Fruit fly (Drosophila melanogaster) whole organism, prepupa: ENCODE measurements around the gene CG5556.

ENCODE experiments used
- CG6276 ChIP-seq: fragments of 200-800 bp; sonication (Bioruptor generic); optimal IDR thresholded peaks from 2 replicates; lab custom pipeline; 2017; ENCODE audit warnings: missing biosample characterization, mild to moderate bottlenecking, missing genetic modification characterization
- CG8632 ChIP-seq: fragments of 200-800 bp; sonication (Bioruptor generic); optimal IDR thresholded peaks from 3 replicates; lab custom pipeline; 2016; ENCODE audit warnings: missing biosample characterization, missing genetic modification characterization
- Eip75B ChIP-seq: fragments of 200-800 bp; sonication (Bioruptor generic); optimal IDR thresholded peaks from 3 replicates; lab custom pipeline; 2016; ENCODE audit warnings: missing biosample characterization, missing genetic modification characterization
- Hr38 ChIP-seq: sonication (Bioruptor generic); optimal IDR thresholded peaks from 2 replicates; lab custom pipeline; 2016; ENCODE audit warnings: missing biosample characterization, missing genetic modification characterization
- Hr4 ChIP-seq: fragments of 200-800 bp; sonication (Bioruptor generic); optimal IDR thresholded peaks from 3 replicates; lab custom pipeline; 2016; ENCODE audit warnings: missing biosample characterization, missing genetic modification characterization
- Lpt ChIP-seq: fragments of 200-800 bp; sonication (Bioruptor generic); optimal IDR thresholded peaks from 3 replicates; lab custom pipeline; 2016; ENCODE audit warnings: missing biosample characterization, missing genetic modification characterization
- Met ChIP-seq: fragments of 200-800 bp; sonication (Bioruptor generic); optimal IDR thresholded peaks from 3 replicates; lab custom pipeline; 2016; ENCODE audit warnings: missing biosample characterization, missing genetic modification characterization
- achi ChIP-seq: fragments of 200-800 bp; sonication (Bioruptor generic); optimal IDR thresholded peaks from 3 replicates; lab custom pipeline; 2016; ENCODE audit warnings: missing biosample characterization, missing genetic modification characterization
- dac ChIP-seq: fragments of 200-800 bp; sonication (Bioruptor generic); optimal IDR thresholded peaks from 2 replicates; lab custom pipeline; 2017; ENCODE audit warnings: missing biosample characterization, mild to moderate bottlenecking, missing genetic modification characterization
- fd59A ChIP-seq: fragments of 200-800 bp; sonication (Bioruptor generic); optimal IDR thresholded peaks from 2 replicates; lab custom pipeline; 2017; ENCODE audit warnings: missing biosample characterization, mild to moderate bottlenecking, missing genetic modification characterization, missing genetic modification reagents
- fkh ChIP-seq: fragments of 200-800 bp; sonication (Bioruptor generic); optimal IDR thresholded peaks from 3 replicates; lab custom pipeline; 2017; ENCODE audit warnings: missing biosample characterization, mild to moderate bottlenecking, missing genetic modification characterization, moderate library complexity
- topi ChIP-seq: fragments of 200-800 bp; sonication (Bioruptor generic); optimal IDR thresholded peaks from 3 replicates; lab custom pipeline; 2016; ENCODE audit warnings: missing biosample characterization, missing genetic modification characterization

- no peak for TF ChIP-seq Lpt (GFP tag; lab: Kevin White, UChicago)
- TF ChIP-seq Hr4 (GFP tag; lab: Kevin White, UChicago), result no peak
- no peak for TF ChIP-seq fd59A
- TF ChIP-seq achi (GFP tag; lab: Kevin White, UChicago), result no peak
- TF ChIP-seq dac (GFP tag; lab: Kevin White, UChicago), result no peak
- no peak for TF ChIP-seq Eip75B (GFP tag; lab: Kevin White, UChicago)
- TF ChIP-seq Met (GFP tag; lab: Kevin White, UChicago), result no peak
- TF ChIP-seq CG6276, result no peak
- TF ChIP-seq Hr38, result no peak
- no peak for TF ChIP-seq CG8632
- no peak for TF ChIP-seq topi (GFP tag; lab: Kevin White, UChicago)
- no peak for TF ChIP-seq fkh (GFP tag; lab: Kevin White, UChicago)
Measured at dm6 chr2L:1341995-1342394, 10.7 kb downstream of the CG5556 start, which contains the start of gene CG33923.
